Fruit fly (Drosophila melanogaster) whole organism, embryonic: ENCODE measurements around the gene Tasp1.

ENCODE experiments used
- Ada2b ChIP-seq: fragments of 200-800 bp; sonication (Bioruptor generic); IDR thresholded peaks from 2 replicates; pipeline ENCODE4 v1.3.6; 2022; ENCODE audit warnings: missing biosample characterization, missing genetic modification characterization
- Atf6 ChIP-seq: fragments of 200-800 bp; sonication (Bioruptor generic); IDR thresholded peaks from 2 replicates; pipeline ENCODE4 v1.3.6; 2022; ENCODE audit warnings: missing biosample characterization, missing genetic modification characterization
- CG10209 ChIP-seq: fragments of 200-800 bp; sonication (Bioruptor generic); optimal IDR thresholded peaks from 3 replicates; lab custom pipeline; 2017; ENCODE audit warnings: missing biosample characterization, mild to moderate bottlenecking, missing genetic modification characterization, missing genetic modification reagents
- CG12391 ChIP-seq: fragments of 200-800 bp; sonication (Bioruptor generic); optimal IDR thresholded peaks from 3 replicates; lab custom pipeline; 2018; ENCODE audit warnings: missing biosample characterization, mild to moderate bottlenecking, missing genetic modification characterization, moderate library complexity
- CG13296 ChIP-seq: fragments of 200-800 bp; sonication (Bioruptor generic); optimal IDR thresholded peaks from 3 replicates; lab custom pipeline; 2018; ENCODE audit warnings: missing biosample characterization, mild to moderate bottlenecking, missing genetic modification characterization
- CG13624 ChIP-seq: fragments of 200-800 bp; sonication (Bioruptor generic); optimal IDR thresholded peaks from 2 replicates; lab custom pipeline; 2016; ENCODE audit warnings: missing biosample characterization, missing genetic modification characterization
- CG16863 ChIP-seq: fragments of 200-800 bp; sonication (Bioruptor generic); optimal IDR thresholded peaks from 3 replicates; lab custom pipeline; 2016; ENCODE audit warnings: missing biosample characterization, missing genetic modification characterization
- CG17328 ChIP-seq: fragments of 200-800 bp; sonication (Bioruptor generic); IDR thresholded peaks from 2 replicates; pipeline ENCODE4 v1.3.6; 2022; ENCODE audit warnings: missing biosample characterization, missing genetic modification characterization
- CG17359 ChIP-seq: fragments of 200-800 bp; sonication (Bioruptor generic); optimal IDR thresholded peaks from 3 replicates; lab custom pipeline; 2018; ENCODE audit warnings: missing biosample characterization, mild to moderate bottlenecking, missing genetic modification characterization, moderate library complexity
- CG17361 ChIP-seq: fragments of 200-800 bp; sonication (Bioruptor generic); IDR thresholded peaks from 3 replicates; pipeline ENCODE4 v1.3.6; 2022; ENCODE audit warnings: missing biosample characterization, missing genetic modification characterization
- CG17385 ChIP-seq: fragments of 200-800 bp; sonication (Bioruptor generic); optimal IDR thresholded peaks from 3 replicates; lab custom pipeline; 2018; ENCODE audit warnings: missing biosample characterization, mild to moderate bottlenecking, missing genetic modification characterization
- CG17829 ChIP-seq: fragments of 200-800 bp; optimal IDR thresholded peaks from 2 replicates; lab custom pipeline; 2019; ENCODE audit warnings: missing biosample characterization, mild to moderate bottlenecking, missing genetic modification characterization, moderate library complexity
- CG2116 ChIP-seq: fragments of 200-800 bp; sonication (Bioruptor generic); optimal IDR thresholded peaks from 3 replicates; lab custom pipeline; 2018; ENCODE audit warnings: missing biosample characterization, mild to moderate bottlenecking, missing genetic modification characterization
- CG3065 ChIP-seq: fragments of 200-800 bp; sonication (Bioruptor generic); optimal IDR thresholded peaks from 2 replicates; lab custom pipeline; 2016; ENCODE audit warnings: missing biosample characterization, missing genetic modification characterization
- CG4282 ChIP-seq: fragments of 200-800 bp; sonication (Bioruptor generic); optimal IDR thresholded peaks from 2 replicates; lab custom pipeline; 2016; ENCODE audit warnings: missing biosample characterization, missing genetic modification characterization
- CG6254 ChIP-seq: fragments of 200-800 bp; sonication (Bioruptor generic); optimal IDR thresholded peaks from 3 replicates; lab custom pipeline; 2017; ENCODE audit warnings: mild to moderate bottlenecking, missing biosample characterization, missing genetic modification reagents, missing genetic modification characterization
- CG7745 ChIP-seq: fragments of 200-800 bp; sonication (Bioruptor generic); optimal IDR thresholded peaks from 2 replicates; lab custom pipeline; 2018; ENCODE audit warnings: missing biosample characterization, mild to moderate bottlenecking, missing genetic modification characterization, moderate library complexity
- CG7987 ChIP-seq: fragments of 200-800 bp; sonication (Bioruptor generic); optimal IDR thresholded peaks from 2 replicates; lab custom pipeline; 2018; ENCODE audit warnings: missing biosample characterization, mild to moderate bottlenecking, missing genetic modification characterization, moderate library complexity
- CG8290 ChIP-seq, 3 experiments: fragments of 200-800 bp; sonication (Bioruptor generic); optimal IDR thresholded peaks; 2 replicates each; lab custom pipeline; 2016 to 2019; ENCODE audit warnings: missing biosample characterization in 3 of 3, missing genetic modification characterization in 3 of 3, mild to moderate bottlenecking in 2 of 3, moderate library complexity in 1 of 3
- CG8765 ChIP-seq: fragments of 200-800 bp; sonication (Bioruptor generic); IDR thresholded peaks from 2 replicates; pipeline ENCODE4 v1.3.6; 2022; ENCODE audit warnings: missing biosample characterization, missing genetic modification characterization
- CrebB ChIP-seq: fragments of 200-800 bp; sonication (Bioruptor generic); optimal IDR thresholded peaks from 3 replicates; lab custom pipeline; 2018; ENCODE audit warnings: missing biosample characterization, mild to moderate bottlenecking, missing genetic modification characterization
- D ChIP-seq, 2 experiments: fragments of 200-800 bp in 1 of 2; fragments of >200 bp in 1 of 2; sonication (Bioruptor generic) in 1 of 2; optimal IDR thresholded peaks; 2 replicates in 1 of 2; 3 replicates in 1 of 2; lab custom pipeline; 2017; ENCODE audit warnings: mild to moderate bottlenecking in 1 of 2, missing biosample characterization in 1 of 2, missing genetic modification characterization in 1 of 2, missing genetic modification reagents in 1 of 2
- Ets65A ChIP-seq: fragments of 200-800 bp; sonication (Bioruptor generic); peaks from one replicate; lab custom pipeline; 2016; ENCODE audit warnings: missing biosample characterization, missing genetic modification characterization
- GATAe ChIP-seq: fragments of 200-800 bp; sonication (Bioruptor generic); conservative IDR thresholded peaks from 2 replicates; pipeline ENCODE4 v1.3.6; 2022; ENCODE audit warnings: missing biosample characterization, missing genetic modification characterization
- Gsc ChIP-seq: fragments of 200-800 bp; sonication (Bioruptor generic); IDR thresholded peaks from 2 replicates; pipeline ENCODE4 v1.3.6; 2022; ENCODE audit warnings: missing biosample characterization, missing genetic modification characterization
- HLH54F ChIP-seq: fragments of 200-800 bp; sonication (Bioruptor generic); optimal IDR thresholded peaks from 3 replicates; lab custom pipeline; 2016; ENCODE audit warnings: missing biosample characterization, missing genetic modification characterization
- MBD-R2 ChIP-seq: fragments of 200-800 bp; sonication (Bioruptor generic); IDR thresholded peaks from 2 replicates; pipeline ENCODE4 v1.3.6; 2022; ENCODE audit warnings: missing biosample characterization, missing genetic modification characterization
- MESR4 ChIP-seq: fragments of 200-800 bp; sonication (Bioruptor generic); optimal IDR thresholded peaks from 2 replicates; lab custom pipeline; 2018; ENCODE audit warnings: missing biosample characterization, mild to moderate bottlenecking, missing genetic modification characterization, moderate library complexity
- NC2α ChIP-seq: fragments of 200-800 bp; sonication (Bioruptor generic); optimal IDR thresholded peaks from 2 replicates; lab custom pipeline; 2016; ENCODE audit warnings: missing biosample characterization, missing genetic modification characterization
- Nf-YA ChIP-seq: fragments of 200-800 bp; sonication (Bioruptor generic); IDR thresholded peaks from 2 replicates; pipeline ENCODE4 v1.3.6; 2022; ENCODE audit warnings: missing biosample characterization, missing genetic modification characterization
- Oli ChIP-seq: fragments of 200-800 bp; sonication (Bioruptor generic); optimal IDR thresholded peaks from 2 replicates; lab custom pipeline; 2018; ENCODE audit warnings: missing biosample characterization, mild to moderate bottlenecking, missing genetic modification characterization, moderate library complexity
- Ssrp ChIP-seq: fragments of 200-800 bp; sonication (Bioruptor generic); optimal IDR thresholded peaks from 2 replicates; lab custom pipeline; 2018; ENCODE audit warnings: missing biosample characterization, mild to moderate bottlenecking, missing genetic modification characterization, moderate library complexity
- Vsx1 ChIP-seq: fragments of 200-800 bp; sonication (Bioruptor generic); optimal IDR thresholded peaks from 2 replicates; lab custom pipeline; 2017; ENCODE audit warnings: missing biosample characterization, mild to moderate bottlenecking, missing genetic modification characterization, missing genetic modification reagents
- ash1 ChIP-seq: fragments of 200-800 bp; sonication (Bioruptor generic); optimal IDR thresholded peaks from 2 replicates; lab custom pipeline; 2018; ENCODE audit warnings: missing biosample characterization, mild to moderate bottlenecking, missing genetic modification characterization
- bbx ChIP-seq: fragments of 200-800 bp; sonication (Bioruptor generic); IDR thresholded peaks from 2 replicates; pipeline ENCODE4 v1.3.6; 2022; ENCODE audit warnings: missing biosample characterization, missing genetic modification characterization; ENCODE audit not compliant: partially characterized antibody
- caup ChIP-seq: fragments of 200-800 bp; sonication (Bioruptor generic); optimal IDR thresholded peaks from 3 replicates; lab custom pipeline; 2017; ENCODE audit warnings: missing biosample characterization, mild to moderate bottlenecking, missing genetic modification characterization, moderate library complexity; ENCODE audit not compliant: severe bottlenecking
- ems ChIP-seq: fragments of 200-800 bp; sonication (Bioruptor generic); optimal IDR thresholded peaks from 3 replicates; lab custom pipeline; 2016; ENCODE audit warnings: missing biosample characterization, missing genetic modification characterization
- hb ChIP-seq: fragments of 200-800 bp; sonication (Bioruptor generic); IDR thresholded peaks from 3 replicates; pipeline ENCODE4 v1.3.6; 2022; ENCODE audit warnings: missing biosample characterization, missing genetic modification characterization; ENCODE audit not compliant: partially characterized antibody
- jigr1 ChIP-seq: fragments of 200-800 bp; sonication (Bioruptor generic); IDR thresholded peaks from 3 replicates; pipeline ENCODE4 v1.3.6; 2022; ENCODE audit warnings: missing biosample characterization, missing genetic modification characterization
- jing ChIP-seq: fragments of 200-800 bp; sonication (Bioruptor generic); optimal IDR thresholded peaks from 2 replicates; lab custom pipeline; 2018; ENCODE audit warnings: missing biosample characterization, mild to moderate bottlenecking, missing genetic modification characterization
- mirr ChIP-seq: fragments of 200-800 bp; sonication (Bioruptor generic); optimal IDR thresholded peaks from 3 replicates; lab custom pipeline; 2018; ENCODE audit warnings: missing biosample characterization, mild to moderate bottlenecking, missing genetic modification characterization
- prd ChIP-seq, 3 experiments: fragments of >200 bp in 2 of 3; fragments of 200-800 bp in 1 of 3; sonication (Bioruptor generic) in 1 of 3; optimal IDR thresholded peaks in 2 of 3; IDR thresholded peaks in 1 of 3; 2 replicates in 2 of 3; 3 replicates in 1 of 3; pipeline versions ENCODE4 v1.3.6 to Lab custom; 2017 to 2022; ENCODE audit warnings: missing biosample characterization in 1 of 3, missing genetic modification characterization in 1 of 3
- sd ChIP-seq: fragments of 200-800 bp; sonication (Bioruptor generic); optimal IDR thresholded peaks from 3 replicates; lab custom pipeline; 2018; ENCODE audit warnings: missing biosample characterization, mild to moderate bottlenecking, missing genetic modification characterization, moderate library complexity
- slou ChIP-seq: fragments of 200-800 bp; sonication (Bioruptor generic); optimal IDR thresholded peaks from 3 replicates; lab custom pipeline; 2016; ENCODE audit warnings: missing biosample characterization, missing genetic modification characterization
- ssp ChIP-seq: fragments of 200-800 bp; sonication (Bioruptor generic); IDR thresholded peaks from 2 replicates; pipeline ENCODE4 v1.3.6; 2022; ENCODE audit warnings: missing biosample characterization, missing genetic modification characterization
- stwl ChIP-seq: fragments of 200-800 bp; sonication (Bioruptor generic); optimal IDR thresholded peaks from 3 replicates; lab custom pipeline; 2018; ENCODE audit warnings: missing biosample characterization, mild to moderate bottlenecking, missing genetic modification characterization, moderate library complexity
- tin ChIP-seq: fragments of 200-800 bp; sonication (Bioruptor generic); optimal IDR thresholded peaks from 3 replicates; lab custom pipeline; 2016; ENCODE audit warnings: missing biosample characterization, missing genetic modification characterization
- wor ChIP-seq: fragments of 200-800 bp; sonication (Bioruptor generic); IDR thresholded peaks from 2 replicates; pipeline ENCODE4 v1.3.6; 2022; ENCODE audit warnings: missing biosample characterization, missing genetic modification characterization
- zen ChIP-seq: fragments of 200-800 bp; sonication (Bioruptor generic); optimal IDR thresholded peaks from 3 replicates; lab custom pipeline; 2018; ENCODE audit warnings: missing biosample characterization, mild to moderate bottlenecking, missing genetic modification characterization, moderate library complexity

Gene Tasp1

DNA sequence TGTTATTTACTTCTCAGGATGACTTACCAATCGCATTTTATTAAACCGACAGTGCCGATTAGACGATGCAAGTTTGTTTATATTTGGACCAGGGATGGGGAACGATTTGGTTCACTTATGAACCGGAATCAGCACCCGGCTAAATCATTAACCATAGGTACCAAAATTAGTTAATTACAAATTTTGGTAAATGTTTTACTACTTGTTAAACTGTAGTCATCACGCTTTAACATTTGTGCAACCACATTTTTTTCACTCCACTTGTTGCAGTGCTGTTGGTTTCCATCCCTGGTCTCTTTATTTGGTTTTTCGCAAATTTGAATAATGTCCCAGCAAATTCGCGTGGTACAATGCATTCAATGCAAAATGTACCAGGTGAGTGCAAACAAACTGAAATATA is 18.2 kb upstream of the Tasp1 start, which contains the start of the genes IntS9 and CG43295 (continued):
- TF ChIP-seq NC2α (GFP tag; lab: Kevin White, UChicago) (peak; percentile 79), HLH54F (GFP tag; lab: Kevin White, UChicago) (peak; percentile 89), bbx (GFP tag; lab: Robert Waterston, UW) (no peak), slou (peak; percentile 67), sd (no peak), D (optimal IDR thresholded peaks at IDR 0.05; lab: Kevin White, UChicago) (no peak), D (GFP tag; optimal IDR thresholded peaks at IDR 0.05; lab: Kevin White, UChicago) (peak; percentile 62), CrebB (tag; lab: Kevin White, UChicago) (peak; percentile 64), CG13624 (peak; percentile 77), mirr (GFP tag; lab: Kevin White, UChicago) (no peak), jigr1 (GFP tag; lab: Robert Waterston, UW) (peak; percentile 56; the same call in 2 of the 3 replicates), CG17359 (tag; lab: Kevin White, UChicago) (peak; percentile 73), jing (GFP tag; lab: Kevin White, UChicago) (no peak), Oli (tag; lab: Kevin White, UChicago) (peak; percentile 68), stwl (tag; lab: Kevin White, UChicago) (peak; percentile 56), CG17361 (GFP tag; lab: Robert Waterston, UW) (no peak; the same call in 2 of the 3 replicates), Ada2b (GFP tag; lab: Robert Waterston, UW) (peak; percentile 86), CG17829 (peak; percentile 82), Atf6 (peak; percentile 82), MBD-R2 (peak; percentile 94), CG8290 (GFP tag; optimal IDR thresholded peaks at IDR 0.05; lab: Kevin White, UChicago) (peak; percentile 66), CG8290 (tag; optimal IDR thresholded peaks at IDR 0.05; lab: Kevin White, UChicago) (no peak), CG3065 (GFP tag; lab: Kevin White, UChicago) (peak; percentile 75), ash1 (no peak), CG13296 (GFP tag; lab: Kevin White, UChicago) (no peak), CG7745 (tag; lab: Kevin White, UChicago) (no peak), CG16863 (peak; percentile 87), CG2116 (GFP tag; lab: Kevin White, UChicago) (peak; percentile 67), ssp (GFP tag; lab: Robert Waterston, UW) (peak; percentile 55), Vsx1 (GFP tag; lab: Kevin White, UChicago) (no peak), CG12391 (tag; lab: Kevin White, UChicago) (peak; percentile 87), hb (GFP tag; lab: Robert Waterston, UW) (no peak), zen (tag; lab: Kevin White, UChicago) (peak; percentile 86), Ssrp (tag; lab: Kevin White, UChicago) (peak; percentile 78), caup (GFP tag; lab: Kevin White, UChicago) (peak; percentile 74), CG7987 (GFP tag; lab: Kevin White, UChicago) (peak; percentile 56), CG17385 (GFP tag; lab: Kevin White, UChicago) (peak; percentile 69), CG4282 (GFP tag; lab: Kevin White, UChicago) (peak; percentile 69), CG17328 (GFP tag; lab: Robert Waterston, UW) (peak; percentile 90), prd (optimal IDR thresholded peaks at IDR 0.05; lab: Kevin White, UChicago) (no peak), prd (GFP tag; IDR thresholded peaks at IDR 0.05; lab: Robert Waterston, UW) (peak; percentile 93), GATAe (GFP tag; lab: Robert Waterston, UW) (peak; percentile 46), CG6254 (GFP tag; lab: Kevin White, UChicago) (peak; percentile 47), CG10209 (peak; percentile 67), ems (GFP tag; lab: Kevin White, UChicago) (peak; percentile 79), Nf-YA (GFP tag; lab: Robert Waterston, UW) (peak; percentile 65; the same call in 1 of the 2 replicates), Gsc (GFP tag; lab: Robert Waterston, UW) (peak; percentile 56; the same call in 1 of the 2 replicates), MESR4 (peak; percentile 24), Ets65A (GFP tag; lab: Kevin White, UChicago) (peak; percentile 99), tin (GFP tag; lab: Kevin White, UChicago) (peak; percentile 90), CG8765 (GFP tag; lab: Robert Waterston, UW) (peak; percentile 75), wor (GFP tag; lab: Robert Waterston, UW) (peak; percentile 69)
